Fruit fly (Drosophila melanogaster) whole organism, prepupa: Measurements from ENCODE around the gene Gr93d.

Experiments used
- CG11294 ChIP-seq: fragments of 200-800 bp; sonication (Bioruptor generic); IDR thresholded peaks from 2 replicates; pipeline ENCODE4 v1.3.6; 2022; ENCODE audit warnings: missing biosample characterization, missing genetic modification characterization
- CG16779 ChIP-seq: fragments of 200-800 bp; sonication (Bioruptor generic); optimal IDR thresholded peaks from 3 replicates; lab custom pipeline; 2017; ENCODE audit warnings: missing biosample characterization, mild to moderate bottlenecking, missing genetic modification characterization
- CG6276 ChIP-seq: fragments of 200-800 bp; sonication (Bioruptor generic); optimal IDR thresholded peaks from 2 replicates; lab custom pipeline; 2017; ENCODE audit warnings: missing biosample characterization, mild to moderate bottlenecking, missing genetic modification characterization
- CG6854 ChIP-seq: fragments of 200-800 bp; sonication (Bioruptor generic); optimal IDR thresholded peaks from 2 replicates; lab custom pipeline; 2017; ENCODE audit warnings: missing biosample characterization, mild to moderate bottlenecking, missing genetic modification characterization
- CG8632 ChIP-seq: fragments of 200-800 bp; sonication (Bioruptor generic); optimal IDR thresholded peaks from 3 replicates; lab custom pipeline; 2016; ENCODE audit warnings: missing biosample characterization, missing genetic modification characterization
- Lpt ChIP-seq: fragments of 200-800 bp; sonication (Bioruptor generic); optimal IDR thresholded peaks from 3 replicates; lab custom pipeline; 2016; ENCODE audit warnings: missing biosample characterization, missing genetic modification characterization
- cyc ChIP-seq: fragments of 200-800 bp; sonication (Bioruptor generic); optimal IDR thresholded peaks from 3 replicates; lab custom pipeline; 2016; ENCODE audit warnings: missing biosample characterization, missing genetic modification characterization

DNA sequence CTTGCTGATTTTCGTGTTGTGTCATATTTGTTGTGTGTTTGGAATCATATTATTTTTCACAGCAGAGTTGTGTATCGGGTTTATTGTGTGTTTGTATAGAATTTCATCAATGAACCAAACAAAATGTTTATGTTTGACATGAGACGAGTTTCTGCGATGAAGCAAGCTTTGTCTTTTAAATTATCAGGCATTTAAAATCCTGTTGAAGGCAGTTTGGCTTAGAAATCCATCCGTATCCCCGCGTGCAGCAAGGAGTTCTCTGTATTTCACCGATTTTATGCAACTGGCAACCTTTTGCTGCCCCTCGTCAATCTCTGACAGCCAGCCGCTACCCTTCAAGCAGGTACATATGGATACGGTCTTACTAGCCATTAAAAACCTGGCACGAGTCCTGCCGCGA lies 21.4 kb upstream of the Gr93d start, which contains the start of the genes CG6569 and Cby:
- no peak for TF ChIP-seq CG8632 (GFP tag; lab: Kevin White, UChicago)
- TF ChIP-seq CG11294 (GFP tag; lab: Robert Waterston, UW), result no peak
- TF ChIP-seq CG16779, result no peak
- no peak for TF ChIP-seq CG6276 (GFP tag; lab: Kevin White, UChicago)
- TF ChIP-seq CG6854 (GFP tag; lab: Kevin White, UChicago), result no peak
- no peak for TF ChIP-seq Lpt (GFP tag; lab: Kevin White, UChicago)
- no peak for TF ChIP-seq cyc (GFP tag; lab: Kevin White, UChicago)
